Worm (Caenorhabditis elegans) whole organism, L4/young adult: Measurements from ENCODE around the gene F16G10.14.

Experiments
- W03F9.2 ChIP-seq: fragments of 150-350 bp; optimal IDR thresholded peaks from 2 replicates; lab custom pipeline; 2014; ENCODE audit warnings: missing biosample characterization, missing genetic modification characterization
- dao-5 ChIP-seq: sonication (generic microtip); optimal IDR thresholded peaks from 2 replicates; lab custom pipeline; 2016; ENCODE audit warnings: missing genotype, missing genetic modification characterization, moderate library complexity, missing compliant biosample characterization
- him-1 ChIP-seq: sonication (generic microtip); optimal IDR thresholded peaks from 2 replicates; lab custom pipeline; 2016; ENCODE audit warnings: missing genotype, missing genetic modification reagents, missing genetic modification characterization, missing compliant biosample characterization

ce11 chrII:2435566-2435965 lies 36.8 kb upstream of the F16G10.14 start:
- TF ChIP-seq dao-5 (tag; lab: Kevin White, UChicago) (no peak), W03F9.2 (tag; lab: Kevin White, UChicago) (no peak), him-1 (tag; lab: Kevin White, UChicago) (no peak)
